Fruit fly (Drosophila melanogaster): ENCODE measurements around the gene CG42394.

CG42394 gene

dm6 chr3R:10852232-10852774 is 2.7 kb downstream of the CG42394 start, which contains the start of gene CG4565 (continued):
- TF ChIP-seq C15 (GFP tag; IDR thresholded peaks at IDR 0.05) (no peak), tap (tag; optimal IDR thresholded peaks at IDR 0.05) (no peak), abd-A (tag; optimal IDR thresholded peaks at IDR 0.05) (no peak), mam (GFP tag; optimal IDR thresholded peaks at IDR 0.05) (no peak), shn (GFP tag; optimal IDR thresholded peaks at IDR 0.05) (no peak), HLH3B (GFP tag; IDR thresholded peaks at IDR 0.05) (no peak), cato (GFP tag; optimal IDR thresholded peaks at IDR 0.05; ENCODE audit: borderline replicate concordance) (no peak), GATAe (GFP tag; conservative IDR thresholded peaks at IDR 0.05) (no peak), Sox100B (GFP tag; optimal IDR thresholded peaks at IDR 0.05) (no peak), Opbp (GFP tag; IDR thresholded peaks at IDR 0.05; ENCODE audit: partially characterized antibody) (peak; percentile 63; the same call in 2 of the 3 replicates), Nf-YC (tag; optimal IDR thresholded peaks at IDR 0.05) (peak; percentile 87), ranshi (GFP tag; IDR thresholded peaks at IDR 0.05) (no peak), CG2712 (tag; optimal IDR thresholded peaks at IDR 0.05) (no peak), bab2 (GFP tag; optimal IDR thresholded peaks at IDR 0.05) (no peak), onecut (GFP tag; IDR thresholded peaks at IDR 0.05) (peak; percentile 96), Dip2 (GFP tag; IDR thresholded peaks at IDR 0.05) (no peak), Poxn (GFP tag; IDR thresholded peaks at IDR 0.05) (no peak), CG8359 (GFP tag; optimal IDR thresholded peaks at IDR 0.05; ENCODE audit: borderline replicate concordance) (no peak), CG32532 (GFP tag; IDR thresholded peaks at IDR 0.05) (no peak), caup (GFP tag; optimal IDR thresholded peaks at IDR 0.05; ENCODE audit: severe bottlenecking) (no peak), CG31441 (GFP tag; IDR thresholded peaks at IDR 0.05) (no peak), vfl (GFP tag; optimal IDR thresholded peaks at IDR 0.05) (no peak), CG18619 (GFP tag; optimal IDR thresholded peaks at IDR 0.05) (no peak)

DNA sequence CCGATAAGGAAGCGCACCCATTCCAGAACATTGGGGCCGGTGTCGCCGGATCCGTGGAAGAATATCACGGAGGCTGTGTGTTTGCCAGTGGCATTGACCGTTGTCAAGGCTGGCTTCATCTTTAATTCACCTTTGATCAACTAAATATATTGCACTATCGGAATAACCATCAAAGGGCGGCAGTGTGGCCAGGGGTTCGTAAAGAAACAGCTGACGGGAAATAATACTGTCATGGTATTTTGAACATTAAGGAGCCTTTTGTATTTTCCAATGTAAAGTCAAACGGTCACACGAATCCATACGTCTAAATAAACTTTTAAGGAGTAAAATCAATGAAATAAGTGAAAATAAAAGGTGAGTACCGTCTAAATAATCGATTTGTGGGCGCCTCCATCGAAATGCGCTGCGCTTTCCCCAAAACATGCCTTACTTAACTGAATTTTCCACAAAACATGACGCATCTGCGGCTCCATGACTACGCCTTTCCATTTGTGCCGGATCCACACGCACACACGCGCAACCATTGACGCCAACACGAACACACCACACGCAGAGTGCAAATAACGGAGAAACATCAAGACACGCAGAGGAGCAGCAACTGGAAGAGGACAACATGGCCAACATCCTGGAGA is 4.7 kb downstream of the CG42394 start, which contains the start of the genes CG6567 and CG4511:
Gene CG6567 (minus strand): TSS at position 209 of the 632 bp plus-strand sequence.
Gene CG4511 (plus strand): TSS at position 259 of the 632 bp plus-strand sequence.
- TF ChIP-seq HmgZ (tag; optimal IDR thresholded peaks at IDR 0.05) = peak; percentile 12
- peak; percentile 11 for TF ChIP-seq CoRest (tag; optimal IDR thresholded peaks at IDR 0.05)
- TF ChIP-seq CG12769 (tag; optimal IDR thresholded peaks at IDR 0.05) = no peak
- no peak for TF ChIP-seq NFAT (GFP tag; IDR thresholded peaks at IDR 0.05)
- no peak for TF ChIP-seq CG6654 (GFP tag; optimal IDR thresholded peaks at IDR 0.05)
- TF ChIP-seq grn (GFP tag; optimal IDR thresholded peaks at IDR 0.05) = peak; percentile 93
- peak; percentile 81 for TF ChIP-seq cg (GFP tag; optimal IDR thresholded peaks at IDR 0.05)
- peak; percentile 84 for TF ChIP-seq tx (GFP tag; optimal IDR thresholded peaks at IDR 0.05)
- TF ChIP-seq run (tag; optimal IDR thresholded peaks at IDR 0.05) = no peak
- no peak for TF ChIP-seq pita (GFP tag; optimal IDR thresholded peaks at IDR 0.05)
- no peak for TF ChIP-seq CG18262 (tag; optimal IDR thresholded peaks at IDR 0.05)
- TF ChIP-seq CG13287 (GFP tag; IDR thresholded peaks at IDR 0.05; ENCODE audit: partially characterized antibody) = peak; percentile 36; the same call in 1 of the 2 replicates
- TF ChIP-seq lola (GFP tag; optimal IDR thresholded peaks at IDR 0.05) = no peak
- TF ChIP-seq crp (GFP tag; optimal IDR thresholded peaks at IDR 0.05) = peak; percentile 56 to 95
- peak; percentile 93 for TF ChIP-seq gfzf (GFP tag; optimal IDR thresholded peaks at IDR 0.05)
- no peak for TF ChIP-seq pros (GFP tag; optimal IDR thresholded peaks at IDR 0.05)
- peak; percentile 77 for TF ChIP-seq Elba2 (GFP tag; optimal IDR thresholded peaks at IDR 0.05)
- TF ChIP-seq fd96Cb (tag; optimal IDR thresholded peaks at IDR 0.05) = no peak
- TF ChIP-seq CG34422 (GFP tag; IDR thresholded peaks at IDR 0.05) = peak; percentile 80; the same call in 1 of the 3 replicates
- TF ChIP-seq NC2β (GFP tag; optimal IDR thresholded peaks at IDR 0.05) = peak; percentile 9
- no peak for TF ChIP-seq Ets65A (GFP tag)
- TF ChIP-seq amos (GFP tag; IDR thresholded peaks at IDR 0.05; ENCODE audit: partially characterized antibody) = peak; percentile 48; the same call in 1 of the 2 replicates
- no peak for TF ChIP-seq CG18476 (GFP tag; optimal IDR thresholded peaks at IDR 0.05)
- no peak for TF ChIP-seq CG12219 (GFP tag; optimal IDR thresholded peaks at IDR 0.05)
- TF ChIP-seq BEAF-32 (GFP tag; optimal IDR thresholded peaks at IDR 0.05) = peak; percentile 56
- TF ChIP-seq rib (GFP tag; IDR thresholded peaks at IDR 0.05) = no peak

Data from whole organism, embryonic.